Worm (Caenorhabditis elegans): Measurements from ENCODE around the gene lro-1.

Gene lro-1

DNA sequence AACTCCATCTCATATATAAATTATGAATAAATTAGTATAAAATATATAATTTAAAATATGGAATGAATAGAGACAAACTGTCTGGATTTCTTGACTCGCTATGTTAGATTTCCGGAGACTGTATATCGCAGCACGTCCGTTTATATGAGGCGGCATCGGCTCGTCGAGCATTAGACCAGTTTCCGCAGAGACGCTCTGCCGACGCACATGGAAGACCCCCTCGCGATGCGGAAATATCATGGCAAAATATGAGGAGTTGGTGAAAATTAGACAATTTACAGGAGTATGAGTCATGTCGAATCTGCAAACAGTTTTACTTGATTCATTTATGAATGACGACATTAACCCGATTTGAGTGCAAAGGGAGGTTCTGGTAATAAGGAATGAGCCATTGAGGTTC lies 47.7 kb downstream of the lro-1 start, which contains the start of gene chtb-3:
Gene chtb-3, minus strand, starts transcription at position 101 of the 400 bp plus-strand sequence.
- TF ChIP-seq ceh-16 (tag; optimal IDR thresholded peaks at IDR 0.05) = no peak
- no peak for TF ChIP-seq C34F6.9 (tag; optimal IDR thresholded peaks at IDR 0.05)
- TF ChIP-seq ZK546.5 (tag; optimal IDR thresholded peaks at IDR 0.05) = no peak
- TF ChIP-seq R02D3.7 (tag; optimal IDR thresholded peaks at IDR 0.05) = no peak
- TF ChIP-seq unc-55 (GFP tag; optimal IDR thresholded peaks at IDR 0.05) = no peak
- no peak for TF ChIP-seq nhr-12 (tag; optimal IDR thresholded peaks at IDR 0.05)
- TF ChIP-seq elt-3 (tag; optimal IDR thresholded peaks at IDR 0.05) = no peak
- TF ChIP-seq unc-62 (GFP tag; optimal IDR thresholded peaks at IDR 0.05) = no peak
- TF ChIP-seq zag-1 (tag; optimal IDR thresholded peaks at IDR 0.05) = no peak
- TF ChIP-seq peb-1 (tag; optimal IDR thresholded peaks at IDR 0.05) = no peak
- no peak for TF ChIP-seq nhr-6 (tag; optimal IDR thresholded peaks at IDR 0.05)
- TF ChIP-seq elt-1 (tag; optimal IDR thresholded peaks at IDR 0.05) = no peak
- no peak for TF ChIP-seq mab-5 (tag; optimal IDR thresholded peaks at IDR 0.05)

DNA sequence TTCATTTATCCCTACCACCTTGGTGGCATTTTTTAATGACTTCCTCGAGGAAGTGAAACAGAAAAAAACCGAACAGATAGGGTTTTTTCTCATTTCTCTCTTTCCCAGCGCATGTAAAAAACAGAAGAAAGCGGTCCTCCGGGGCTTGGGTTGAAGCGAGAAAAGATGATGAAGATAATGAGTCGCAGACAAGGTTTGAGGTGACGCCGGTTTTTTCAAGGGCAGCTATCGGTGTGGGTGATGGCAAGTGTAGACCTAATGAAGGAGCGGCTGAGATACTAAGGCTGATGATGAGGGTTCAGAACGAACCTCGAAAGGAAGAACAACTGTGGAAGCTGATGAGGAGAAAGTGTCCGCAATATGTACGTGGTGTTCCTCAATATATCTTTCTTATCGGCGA lies 49.0 kb downstream of the lro-1 start:
- no peak for TF ChIP-seq dmd-4 (tag; optimal IDR thresholded peaks at IDR 0.05)
- peak; percentile 9 for TF ChIP-seq sma-9 (GFP tag; optimal IDR thresholded peaks at IDR 0.05)
- TF ChIP-seq sma-9 (tag; optimal IDR thresholded peaks at IDR 0.05) = no peak
- no peak for TF ChIP-seq ztf-1 (GFP tag; conservative IDR thresholded peaks at IDR 0.05)
- TF ChIP-seq sma-3 (GFP tag; optimal IDR thresholded peaks at IDR 0.05) = peak; percentile 18
- peak; percentile 25 for TF ChIP-seq crh-2 (tag; optimal IDR thresholded peaks at IDR 0.05)
- TF ChIP-seq nhr-21 (tag; optimal IDR thresholded peaks at IDR 0.05) = peak; percentile 13
- TF ChIP-seq mdl-1 (tag; optimal IDR thresholded peaks at IDR 0.05) = no peak
- TF ChIP-seq egl-27 (tag; optimal IDR thresholded peaks at IDR 0.05) = peak; percentile 58
- peak; percentile 69 for TF ChIP-seq blmp-1 (tag; optimal IDR thresholded peaks at IDR 0.05; ENCODE audit: insufficient read depth)
- TF ChIP-seq ceh-16 (tag; optimal IDR thresholded peaks at IDR 0.05) = peak; percentile 41
- TF ChIP-seq nhr-12 (tag; optimal IDR thresholded peaks at IDR 0.05) = no peak
- peak; percentile 81 for TF ChIP-seq nhr-25 (tag; optimal IDR thresholded peaks at IDR 0.05)
- TF ChIP-seq fos-1 (tag; optimal IDR thresholded peaks at IDR 0.05) = peak; percentile 22
- no peak for TF ChIP-seq ztf-4 (tag; optimal IDR thresholded peaks at IDR 0.05)

DNA sequence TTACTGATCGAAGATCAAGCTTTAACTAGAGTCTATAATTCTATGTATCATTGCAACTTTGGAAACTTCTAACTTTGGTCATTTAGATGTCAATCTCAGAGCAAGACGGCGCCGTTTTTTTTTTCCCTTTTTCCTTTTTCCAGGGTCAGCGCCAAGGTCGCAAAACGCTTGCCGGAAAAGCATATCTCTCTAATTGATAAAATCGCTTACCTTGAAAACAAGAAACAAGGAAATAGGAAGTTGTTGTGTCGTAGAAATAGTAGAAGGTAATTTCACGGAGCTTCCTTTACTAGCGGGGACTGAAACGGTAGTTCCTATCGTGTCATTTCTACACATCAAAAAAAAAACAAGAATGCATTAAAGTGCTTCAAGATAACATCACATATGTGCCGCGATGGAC lies 49.5 kb downstream of the lro-1 start:
- TF ChIP-seq gmeb-1 (tag; optimal IDR thresholded peaks at IDR 0.05) (no peak), unc-55 (GFP tag; optimal IDR thresholded peaks at IDR 0.05) (no peak), ama-1 (optimal IDR thresholded peaks at IDR 0.05) (no peak), ceh-82 (tag; optimal IDR thresholded peaks at IDR 0.05) (no peak), nhr-237 (tag; optimal IDR thresholded peaks at IDR 0.05) (no peak), snpc-4 (tag; optimal IDR thresholded peaks at IDR 0.05) (no peak)

DNA sequence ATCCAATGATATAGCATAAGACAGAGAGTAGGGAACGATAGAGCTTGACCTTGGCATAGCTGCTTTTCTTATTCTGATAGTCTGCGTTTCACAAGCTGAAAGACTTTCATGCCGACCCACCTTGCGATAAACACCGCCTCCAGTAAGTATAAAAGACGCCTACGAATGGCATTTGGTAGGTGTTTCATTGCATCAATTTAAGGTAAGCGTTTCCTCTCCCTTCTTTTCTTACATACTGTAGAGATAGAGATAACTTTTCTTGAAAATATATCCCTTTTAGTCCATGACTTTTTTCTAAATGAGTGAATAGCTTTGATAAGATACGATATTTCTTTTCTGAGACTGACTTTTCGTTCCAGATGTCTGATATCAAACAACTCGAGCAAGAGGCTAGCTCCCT lies 51.2 kb downstream of the lro-1 start, which contains the start of gene col-167:
Gene col-167, plus strand, starts transcription at position 360 of the 400 bp plus-strand sequence.
- TF ChIP-seq nhr-25 (tag; optimal IDR thresholded peaks at IDR 0.05) = peak; percentile 59
- no peak for TF ChIP-seq unc-39 (tag; optimal IDR thresholded peaks at IDR 0.05)
